Worm (Caenorhabditis elegans) whole organism, L2 larva: ENCODE measurements around the gene C05D12.4.

Experiments
- C34F6.9 ChIP-seq: fragments of 150-350 bp; optimal IDR thresholded peaks from 2 replicates; lab custom pipeline; 2014; ENCODE audit warnings: missing biosample characterization, missing genetic modification characterization
- F13H6.1 ChIP-seq: sonication (generic microtip); optimal IDR thresholded peaks from 2 replicates; lab custom pipeline; 2016; ENCODE audit warnings: missing genetic modification characterization, missing compliant biosample characterization
- R02D3.7 ChIP-seq: fragments of 150-350 bp; optimal IDR thresholded peaks from 2 replicates; lab custom pipeline; 2014; ENCODE audit warnings: missing biosample characterization, missing genetic modification characterization
- Y55F3AM.14 ChIP-seq: fragments of 200-800 bp; sonication (Bioruptor generic); optimal IDR thresholded peaks from 2 replicates; lab custom pipeline; 2018; ENCODE audit warnings: mild to moderate bottlenecking, missing genetic modification characterization, missing compliant biosample characterization
- ZK546.5 ChIP-seq: sonication (generic microtip); optimal IDR thresholded peaks from 2 replicates; lab custom pipeline; 2017; ENCODE audit warnings: missing biosample characterization, missing genetic modification characterization
- alr-1 ChIP-seq: fragments of 150-350 bp; optimal IDR thresholded peaks from 2 replicates; lab custom pipeline; 2014; ENCODE audit warnings: missing biosample characterization, missing genetic modification characterization
- aly-2 ChIP-seq: fragments of 150-350 bp; optimal IDR thresholded peaks from 2 replicates; lab custom pipeline; 2014; ENCODE audit warnings: missing biosample characterization, missing genetic modification characterization
- ama-1 ChIP-seq: fragments of 150-350 bp; optimal IDR thresholded peaks from 2 replicates; lab custom pipeline; 2018; ENCODE audit warnings: inconsistent platforms
- blmp-1 ChIP-seq: sonication (generic microtip); optimal IDR thresholded peaks from 2 replicates; lab custom pipeline; 2017; ENCODE audit warnings: missing genetic modification characterization, mild to moderate bottlenecking, missing compliant biosample characterization, antibody characterized with exemption, moderate library complexity; ENCODE audit not compliant: insufficient read depth
- ceh-16 ChIP-seq: fragments of 150-350 bp; optimal IDR thresholded peaks from 2 replicates; lab custom pipeline; 2014; ENCODE audit warnings: missing biosample characterization, missing genetic modification characterization
- ceh-82 ChIP-seq: fragments of 150-350 bp; optimal IDR thresholded peaks from 2 replicates; lab custom pipeline; 2014; ENCODE audit warnings: missing biosample characterization, missing genetic modification characterization
- crh-2 ChIP-seq: sonication (generic microtip); optimal IDR thresholded peaks from 2 replicates; lab custom pipeline; 2017; ENCODE audit warnings: missing biosample characterization, missing genetic modification characterization
- dmd-4 ChIP-seq: sonication (generic microtip); optimal IDR thresholded peaks from 2 replicates; lab custom pipeline; 2017; ENCODE audit warnings: missing biosample characterization, missing genetic modification characterization
- egl-27 ChIP-seq: sonication (generic microtip); optimal IDR thresholded peaks from 3 replicates; lab custom pipeline; 2017; ENCODE audit warnings: missing biosample characterization, missing genetic modification reagents, missing genetic modification characterization
- elt-1 ChIP-seq: fragments of 150-350 bp; optimal IDR thresholded peaks from 2 replicates; lab custom pipeline; 2014; ENCODE audit warnings: missing biosample characterization, missing genetic modification characterization
- elt-3 ChIP-seq: sonication (generic microtip); optimal IDR thresholded peaks from 2 replicates; lab custom pipeline; 2017; ENCODE audit warnings: missing biosample characterization, missing genetic modification characterization
- fos-1 ChIP-seq: fragments of 150-350 bp; optimal IDR thresholded peaks from 2 replicates; lab custom pipeline; 2014; ENCODE audit warnings: missing biosample characterization, missing genetic modification characterization
- gmeb-1 ChIP-seq: fragments of 150-350 bp; optimal IDR thresholded peaks from 2 replicates; lab custom pipeline; 2014; ENCODE audit warnings: missing biosample characterization, missing genetic modification characterization
- lin-11 ChIP-seq: fragments of 150-350 bp; sonication (generic microtip); optimal IDR thresholded peaks from 2 replicates; lab custom pipeline; 2014; ENCODE audit warnings: missing biosample characterization, missing genetic modification characterization, inconsistent platforms, mixed read lengths
- lin-13 ChIP-seq: fragments of 150-350 bp; optimal IDR thresholded peaks from 2 replicates; lab custom pipeline; 2014; ENCODE audit warnings: missing biosample characterization, missing genetic modification reagents, missing genetic modification characterization
- lin-39 ChIP-seq: fragments of 150-350 bp; optimal IDR thresholded peaks from 2 replicates; lab custom pipeline; 2014; ENCODE audit warnings: missing biosample characterization, missing genetic modification reagents, missing genetic modification characterization
- lsy-2 ChIP-seq, 2 experiments: fragments of 150-350 bp in 1 of 2; sonication (generic microtip) in 1 of 2; optimal IDR thresholded peaks; 2 replicates each; lab custom pipeline; 2014 to 2017; ENCODE audit warnings: missing biosample characterization in 2 of 2, missing genetic modification characterization in 2 of 2
- mab-5 ChIP-seq: fragments of 150-350 bp; optimal IDR thresholded peaks from 2 replicates; lab custom pipeline; 2014; ENCODE audit warnings: missing biosample characterization, missing genetic modification characterization
- mbf-1 ChIP-seq: sonication (generic microtip); optimal IDR thresholded peaks from 2 replicates; lab custom pipeline; 2017; ENCODE audit warnings: missing biosample characterization, missing genetic modification characterization
- mdl-1 ChIP-seq, 2 experiments: fragments of 150-350 bp in 1 of 2; sonication (generic microtip) in 1 of 2; optimal IDR thresholded peaks; 2 replicates each; lab custom pipeline; 2017; ENCODE audit warnings: missing biosample characterization in 2 of 2, missing genetic modification characterization in 2 of 2
- nhr-10 ChIP-seq: sonication (generic microtip); optimal IDR thresholded peaks from 2 replicates; lab custom pipeline; 2017; ENCODE audit warnings: missing biosample characterization, missing genetic modification characterization
- nhr-11 ChIP-seq: fragments of 150-350 bp; optimal IDR thresholded peaks from 2 replicates; lab custom pipeline; 2014; ENCODE audit warnings: missing biosample characterization, missing genetic modification characterization
- nhr-12 ChIP-seq: fragments of 150-350 bp; optimal IDR thresholded peaks from 2 replicates; lab custom pipeline; 2014; ENCODE audit warnings: missing biosample characterization, missing genetic modification characterization
- nhr-129 ChIP-seq: fragments of 150-350 bp; optimal IDR thresholded peaks from 2 replicates; lab custom pipeline; 2014; ENCODE audit warnings: missing biosample characterization, missing genetic modification characterization
- nhr-21 ChIP-seq: fragments of 150-350 bp; optimal IDR thresholded peaks from 2 replicates; lab custom pipeline; 2014; ENCODE audit warnings: missing biosample characterization, missing genetic modification characterization
- nhr-23 ChIP-seq: fragments of 150-350 bp; optimal IDR thresholded peaks from 2 replicates; lab custom pipeline; 2014; ENCODE audit warnings: missing biosample characterization, missing genetic modification reagents, missing genetic modification characterization
- nhr-237 ChIP-seq: fragments of 150-350 bp; optimal IDR thresholded peaks from 2 replicates; lab custom pipeline; 2014; ENCODE audit warnings: missing biosample characterization, missing genetic modification characterization
- nhr-25 ChIP-seq: fragments of 150-350 bp; sonication (generic microtip); optimal IDR thresholded peaks from 3 replicates; lab custom pipeline; 2014; ENCODE audit warnings: missing biosample characterization, missing genetic modification characterization
- nhr-6 ChIP-seq: fragments of 150-350 bp; optimal IDR thresholded peaks from 2 replicates; lab custom pipeline; 2014; ENCODE audit warnings: missing biosample characterization, missing genetic modification characterization
- nhr-77 ChIP-seq: fragments of 150-350 bp; optimal IDR thresholded peaks from 2 replicates; lab custom pipeline; 2014; ENCODE audit warnings: missing biosample characterization, missing genetic modification characterization
- peb-1 ChIP-seq: fragments of 150-350 bp; optimal IDR thresholded peaks from 2 replicates; lab custom pipeline; 2014; ENCODE audit warnings: missing biosample characterization, missing genetic modification characterization
- sem-4 ChIP-seq: fragments of 150-350 bp; optimal IDR thresholded peaks from 2 replicates; lab custom pipeline; 2014; ENCODE audit warnings: missing biosample characterization, missing genetic modification reagents, missing genetic modification characterization
- skn-1 ChIP-seq: sonication (generic microtip); optimal IDR thresholded peaks from 2 replicates; lab custom pipeline; 2017; ENCODE audit warnings: missing biosample characterization, missing genetic modification characterization
- sma-3 ChIP-seq: sonication (generic microtip); optimal IDR thresholded peaks from 2 replicates; lab custom pipeline; 2016; ENCODE audit warnings: missing genetic modification reagents, missing genetic modification characterization, missing compliant biosample characterization
- sma-9 ChIP-seq, 2 experiments: fragments of 150-350 bp in 1 of 2; sonication (generic microtip) in 1 of 2; optimal IDR thresholded peaks; 2 replicates each; lab custom pipeline; 2014 to 2016; ENCODE audit warnings: missing genetic modification characterization in 2 of 2, mild to moderate bottlenecking in 1 of 2, missing biosample characterization in 1 of 2, missing compliant biosample characterization in 1 of 2, missing genetic modification reagents in 1 of 2, moderate library complexity in 1 of 2
- snpc-4 ChIP-seq: fragments of 150-350 bp; optimal IDR thresholded peaks from 2 replicates; lab custom pipeline; 2014; ENCODE audit warnings: missing biosample characterization, missing genetic modification characterization
- unc-39 ChIP-seq: fragments of 150-350 bp; optimal IDR thresholded peaks from 2 replicates; lab custom pipeline; 2014; ENCODE audit warnings: missing biosample characterization, missing genetic modification characterization
- unc-55 ChIP-seq: fragments of 150-350 bp; sonication (generic microtip); optimal IDR thresholded peaks from 3 replicates; lab custom pipeline; 2014; ENCODE audit warnings: missing biosample characterization, missing genetic modification reagents, missing genetic modification characterization
- unc-62 ChIP-seq: fragments of 150-350 bp; optimal IDR thresholded peaks from 2 replicates; lab custom pipeline; 2014; ENCODE audit warnings: missing biosample characterization, missing genetic modification reagents, missing genetic modification characterization
- zag-1 ChIP-seq: fragments of 150-350 bp; optimal IDR thresholded peaks from 2 replicates; lab custom pipeline; 2014; ENCODE audit warnings: missing biosample characterization, missing genetic modification characterization
- ztf-1 ChIP-seq: fragments of 200-800 bp; sonication (Bioruptor generic); conservative IDR thresholded peaks from 2 replicates; pipeline ENCODE4 v1.3.6; 2022; ENCODE audit warnings: missing genetic modification characterization, missing compliant biosample characterization
- ztf-11 ChIP-seq: sonication (generic microtip); optimal IDR thresholded peaks from 2 replicates; lab custom pipeline; 2017; ENCODE audit warnings: missing biosample characterization, missing genetic modification characterization
- ztf-4 ChIP-seq: fragments of 150-350 bp; optimal IDR thresholded peaks from 2 replicates; lab custom pipeline; 2014; ENCODE audit warnings: missing biosample characterization, missing genetic modification characterization

C05D12.4 gene

DNA sequence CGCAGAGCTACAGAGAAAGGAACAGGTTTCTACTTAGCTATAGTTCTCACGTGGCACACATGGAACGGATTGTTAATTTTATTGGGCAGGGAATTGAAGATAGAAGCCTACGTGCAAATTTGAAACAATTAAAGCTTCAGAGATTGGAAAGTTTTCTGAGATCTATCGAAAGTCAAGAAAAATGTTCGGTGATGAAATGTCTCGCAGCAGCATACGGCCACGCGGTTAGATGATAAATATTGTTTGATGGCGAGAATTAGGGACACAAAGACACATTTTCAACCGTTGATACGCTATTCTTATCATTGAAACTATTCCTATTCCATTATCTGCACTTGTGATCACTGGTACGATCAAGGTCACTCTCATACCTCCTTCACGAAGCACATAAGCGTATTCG lies 40.9 kb downstream of the C05D12.4 start:
- no peak for TF ChIP-seq F13H6.1 (tag; lab: Kevin White, UChicago)
- no peak for TF ChIP-seq elt-3 (tag; lab: Kevin White, UChicago)
- no peak for TF ChIP-seq zag-1 (tag; lab: Kevin White, UChicago)
- no peak for TF ChIP-seq mab-5 (tag; lab: Kevin White, UChicago)
- TF ChIP-seq nhr-77 (tag; lab: Kevin White, UChicago) = no peak
- no peak for TF ChIP-seq peb-1
- no peak for TF ChIP-seq egl-27
- TF ChIP-seq mdl-1 (tag; optimal IDR thresholded peaks at IDR 0.05; lab: Kevin White, UChicago) = peak in 1 of 2 experiments; percentile 55
- no peak for TF ChIP-seq nhr-23
- TF ChIP-seq ztf-4 (tag; lab: Kevin White, UChicago) = no peak
- TF ChIP-seq lin-13 (GFP tag; lab: Kevin White, UChicago) = no peak
- TF ChIP-seq nhr-10 (tag; lab: Kevin White, UChicago) = no peak
- no peak for TF ChIP-seq ZK546.5
- no peak for TF ChIP-seq nhr-237 (tag; lab: Kevin White, UChicago)
- TF ChIP-seq lsy-2 (tag; optimal IDR thresholded peaks at IDR 0.05; lab: Kevin White, UChicago) = peak in 1 of 2 experiments; percentile 23
- peak; percentile 79 for TF ChIP-seq nhr-21 (tag; lab: Kevin White, UChicago)
- TF ChIP-seq dmd-4 (tag; lab: Kevin White, UChicago) = no peak
- peak; percentile 95 for TF ChIP-seq blmp-1 (tag; lab: Kevin White, UChicago)
- no peak for TF ChIP-seq aly-2
- peak; percentile 62 for TF ChIP-seq nhr-25
- no peak for TF ChIP-seq unc-55
- TF ChIP-seq gmeb-1 (tag; lab: Kevin White, UChicago) = peak; percentile 25
- peak; percentile 21 for TF ChIP-seq C34F6.9 (tag; lab: Kevin White, UChicago)
- no peak for TF ChIP-seq elt-1
- TF ChIP-seq alr-1 (tag; lab: Kevin White, UChicago) = no peak
- TF ChIP-seq Y55F3AM.14 (GFP tag; lab: Kevin White, UChicago) = no peak
- no peak for TF ChIP-seq ceh-82 (tag; lab: Kevin White, UChicago)
- peak; percentile 42 for TF ChIP-seq crh-2 (tag; lab: Kevin White, UChicago)
- TF ChIP-seq sem-4 (tag; lab: Kevin White, UChicago) = peak; percentile 21
- no peak for TF ChIP-seq ceh-16
- TF ChIP-seq lin-11 (tag; lab: Kevin White, UChicago) = no peak
- no peak for TF ChIP-seq R02D3.7 (tag; lab: Kevin White, UChicago)
- TF ChIP-seq fos-1 (tag; lab: Kevin White, UChicago) = peak; percentile 81
- no peak for TF ChIP-seq mbf-1 (tag; lab: Kevin White, UChicago)
- no peak for TF ChIP-seq snpc-4
- TF ChIP-seq sma-3 = peak; percentile 53
- no peak for TF ChIP-seq unc-62
- peak; percentile 36 for TF ChIP-seq nhr-129 (tag; lab: Kevin White, UChicago)
- TF ChIP-seq lin-39 = no peak
- TF ChIP-seq ztf-1 (GFP tag; lab: Robert Waterston, UW) = no peak
- TF ChIP-seq nhr-6 (tag; lab: Kevin White, UChicago) = no peak
- TF ChIP-seq skn-1 (tag; lab: Kevin White, UChicago) = no peak
- no peak for TF ChIP-seq nhr-11 (tag; lab: Kevin White, UChicago)
- TF ChIP-seq ama-1 (lab: Kevin White, UChicago) = no peak
- no peak for TF ChIP-seq ztf-11 (tag; lab: Kevin White, UChicago)
- TF ChIP-seq sma-9 (GFP tag; optimal IDR thresholded peaks at IDR 0.05; lab: Kevin White, UChicago) = peak; percentile 80
- TF ChIP-seq sma-9 (tag; optimal IDR thresholded peaks at IDR 0.05; lab: Kevin White, UChicago) = no peak
- TF ChIP-seq nhr-12 (tag; lab: Kevin White, UChicago) = no peak
- TF ChIP-seq unc-39 = no peak
